Worm (Caenorhabditis elegans) whole organism, late embryonic: ENCODE measurements around the gene irld-48.

Experiments used
- C08G9.2 ChIP-seq: sonication (generic microtip); optimal IDR thresholded peaks from 2 replicates; lab custom pipeline; 2016; ENCODE audit warnings: mild to moderate bottlenecking, missing genetic modification characterization, moderate library complexity, missing compliant biosample characterization
- C38D4.7 ChIP-seq: fragments of 200-800 bp; sonication (Bioruptor generic); optimal IDR thresholded peaks from 2 replicates; lab custom pipeline; 2018; ENCODE audit warnings: mild to moderate bottlenecking, missing genetic modification characterization, moderate library complexity, missing compliant biosample characterization
- F13H6.1 ChIP-seq: sonication (generic microtip); optimal IDR thresholded peaks from 2 replicates; lab custom pipeline; 2016; ENCODE audit warnings: missing genetic modification characterization, missing compliant biosample characterization
- K02D7.2 ChIP-seq: sonication (generic microtip); optimal IDR thresholded peaks from 2 replicates; lab custom pipeline; 2017; ENCODE audit warnings: mild to moderate bottlenecking, missing genetic modification characterization, missing compliant biosample characterization
- T23F11.4 ChIP-seq: fragments of 200-800 bp; sonication (Bioruptor generic); optimal IDR thresholded peaks from 2 replicates; lab custom pipeline; 2018; ENCODE audit warnings: mild to moderate bottlenecking, missing genetic modification characterization, missing compliant biosample characterization
- ahr-1 ChIP-seq: sonication (generic microtip); optimal IDR thresholded peaks from 2 replicates; lab custom pipeline; 2016; ENCODE audit warnings: missing genetic modification characterization, missing compliant biosample characterization
- ama-1 ChIP-seq: fragments of 150-350 bp; optimal IDR thresholded peaks from 2 replicates; lab custom pipeline; 2014
- ceh-18 ChIP-seq: sonication (generic microtip); optimal IDR thresholded peaks from 2 replicates; lab custom pipeline; 2016; ENCODE audit warnings: missing genetic modification characterization, missing compliant biosample characterization
- ceh-19 ChIP-seq: fragments of 200-800 bp; sonication (Bioruptor generic); optimal IDR thresholded peaks from 2 replicates; lab custom pipeline; 2018; ENCODE audit warnings: mild to moderate bottlenecking, missing genetic modification characterization, missing compliant biosample characterization
- ceh-2 ChIP-seq: sonication (generic microtip); optimal IDR thresholded peaks from 2 replicates; lab custom pipeline; 2016; ENCODE audit warnings: missing genotype, missing genetic modification characterization, missing compliant biosample characterization
- ceh-24 ChIP-seq: sonication (generic microtip); optimal IDR thresholded peaks from 2 replicates; lab custom pipeline; 2016; ENCODE audit warnings: mild to moderate bottlenecking, missing genetic modification characterization, missing compliant biosample characterization
- ceh-30 ChIP-seq: fragments of 150-350 bp; optimal IDR thresholded peaks from 2 replicates; lab custom pipeline; 2014; ENCODE audit warnings: missing biosample characterization, missing genetic modification characterization
- ceh-31 ChIP-seq: sonication (generic microtip); optimal IDR thresholded peaks from 2 replicates; lab custom pipeline; 2016; ENCODE audit warnings: missing genetic modification characterization, missing compliant biosample characterization
- ceh-45 ChIP-seq: fragments of 200-800 bp; sonication (Bioruptor generic); IDR thresholded peaks from 2 replicates; pipeline ENCODE4 v1.3.6; 2022; ENCODE audit warnings: missing genetic modification reagents, missing genetic modification characterization, missing compliant biosample characterization
- ceh-48 ChIP-seq: sonication (generic microtip); optimal IDR thresholded peaks from 2 replicates; lab custom pipeline; 2016; ENCODE audit warnings: missing genetic modification characterization, inconsistent platforms, missing compliant biosample characterization
- ceh-6 ChIP-seq: fragments of 200-800 bp; sonication (Bioruptor generic); optimal IDR thresholded peaks from 2 replicates; lab custom pipeline; 2018; ENCODE audit warnings: mild to moderate bottlenecking, missing genetic modification characterization, missing compliant biosample characterization
- che-1 ChIP-seq: sonication (generic microtip); optimal IDR thresholded peaks from 2 replicates; lab custom pipeline; 2016; ENCODE audit warnings: mild to moderate bottlenecking, missing genetic modification characterization, missing compliant biosample characterization
- elt-2 ChIP-seq: sonication (generic microtip); optimal IDR thresholded peaks from 2 replicates; lab custom pipeline; 2016; ENCODE audit warnings: missing genetic modification reagents, missing genetic modification characterization, missing compliant biosample characterization
- ets-4 ChIP-seq: sonication (generic microtip); optimal IDR thresholded peaks from 2 replicates; lab custom pipeline; 2016; ENCODE audit warnings: missing genetic modification characterization, missing compliant biosample characterization
- fkh-10 ChIP-seq: fragments of 150-350 bp; optimal IDR thresholded peaks from 2 replicates; lab custom pipeline; 2014; ENCODE audit warnings: missing biosample characterization, missing genetic modification reagents, missing genetic modification characterization
- gmeb-2 ChIP-seq: sonication (generic microtip); optimal IDR thresholded peaks from 2 replicates; lab custom pipeline; 2016; ENCODE audit warnings: missing genetic modification characterization, inconsistent platforms, missing compliant biosample characterization
- hlh-13 ChIP-seq: fragments of 200-800 bp; sonication (Bioruptor generic); optimal IDR thresholded peaks from 2 replicates; lab custom pipeline; 2018; ENCODE audit warnings: mild to moderate bottlenecking, missing genetic modification characterization, missing compliant biosample characterization
- hlh-30 ChIP-seq: sonication (generic microtip); optimal IDR thresholded peaks from 2 replicates; lab custom pipeline; 2017; ENCODE audit warnings: antibody characterized with exemption, missing genetic modification characterization, missing compliant biosample characterization; ENCODE audit not compliant: insufficient read depth
- hlh-6 ChIP-seq: sonication (generic microtip); optimal IDR thresholded peaks from 2 replicates; lab custom pipeline; 2016; ENCODE audit warnings: missing genotype, missing genetic modification characterization, missing compliant biosample characterization
- lin-11 ChIP-seq: fragments of 200-800 bp; sonication (Bioruptor generic); optimal IDR thresholded peaks from 2 replicates; lab custom pipeline; 2018; ENCODE audit warnings: mild to moderate bottlenecking, missing genetic modification characterization, missing compliant biosample characterization
- nhr-11 ChIP-seq: fragments of 150-350 bp; optimal IDR thresholded peaks from 2 replicates; lab custom pipeline; 2014; ENCODE audit warnings: missing biosample characterization, missing genetic modification characterization
- nhr-232 ChIP-seq: sonication (generic microtip); optimal IDR thresholded peaks from 2 replicates; lab custom pipeline; 2016; ENCODE audit warnings: missing genetic modification characterization, missing compliant biosample characterization
- pag-3 ChIP-seq: sonication (generic microtip); optimal IDR thresholded peaks from 2 replicates; lab custom pipeline; 2016; ENCODE audit warnings: missing compliant biosample characterization, missing genetic modification characterization, borderline replicate concordance
- pat-9 ChIP-seq: fragments of 200-800 bp; sonication (Bioruptor generic); optimal IDR thresholded peaks from 2 replicates; lab custom pipeline; 2018; ENCODE audit warnings: mild to moderate bottlenecking, missing genetic modification characterization, moderate library complexity, missing compliant biosample characterization
- rnt-1 ChIP-seq: sonication (generic microtip); optimal IDR thresholded peaks from 2 replicates; lab custom pipeline; 2016; ENCODE audit warnings: missing genetic modification characterization, missing compliant biosample characterization
- sox-2 ChIP-seq: fragments of 200-800 bp; sonication (Bioruptor generic); IDR thresholded peaks from 2 replicates; pipeline ENCODE4 v1.3.6; 2022; ENCODE audit warnings: missing genetic modification reagents, missing genetic modification characterization, missing compliant biosample characterization
- ttx-3 ChIP-seq: sonication (generic microtip); optimal IDR thresholded peaks from 2 replicates; lab custom pipeline; 2016; ENCODE audit warnings: missing genetic modification reagents, missing genetic modification characterization, missing compliant biosample characterization
- unc-42 ChIP-seq: sonication (generic microtip); optimal IDR thresholded peaks from 2 replicates; lab custom pipeline; 2016; ENCODE audit warnings: missing genotype, missing genetic modification characterization, missing compliant biosample characterization
- unc-86 ChIP-seq: sonication (generic microtip); optimal IDR thresholded peaks from 2 replicates; lab custom pipeline; 2016; ENCODE audit warnings: missing genetic modification characterization, missing compliant biosample characterization
- ztf-16 ChIP-seq: sonication (generic microtip); optimal IDR thresholded peaks from 2 replicates; lab custom pipeline; 2017; ENCODE audit warnings: missing genetic modification characterization, missing compliant biosample characterization

irld-48 gene

DNA sequence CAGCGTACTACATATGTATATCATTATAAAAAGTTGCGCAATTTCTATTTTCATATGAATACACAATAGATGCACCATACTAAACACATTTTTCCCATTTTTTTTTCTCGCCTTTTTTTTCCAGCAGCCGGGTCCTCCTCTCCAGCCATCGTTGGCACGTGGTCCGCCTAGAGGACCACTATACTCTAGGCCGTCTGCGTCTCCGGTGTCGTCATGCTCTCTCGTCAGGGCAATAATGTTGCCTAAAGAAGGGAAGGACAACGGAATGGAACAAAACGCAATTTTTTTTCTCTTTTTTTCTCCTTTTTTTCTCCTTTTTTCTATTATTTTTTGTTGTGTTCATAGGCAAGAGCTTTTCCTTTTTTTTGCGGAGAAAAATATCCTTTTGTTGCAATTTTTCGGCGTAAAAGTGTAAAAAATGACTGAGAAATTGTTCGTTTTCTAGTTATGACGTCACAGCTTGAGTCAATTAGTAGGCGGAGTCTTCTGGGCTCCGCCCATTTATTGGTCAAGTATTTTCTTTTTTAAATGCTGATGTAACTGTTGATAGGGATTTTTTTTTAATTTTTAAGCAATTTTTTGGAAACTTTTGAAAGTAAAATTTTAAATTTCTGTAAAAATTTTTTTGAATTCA is 6.8 kb downstream of the irld-48 start:
- peak; percentile 64 for TF ChIP-seq unc-42 (tag; lab: Kevin White, UChicago)
- TF ChIP-seq F13H6.1, result no peak
- no peak for TF ChIP-seq ceh-19 (GFP tag; lab: Kevin White, UChicago)
- TF ChIP-seq hlh-13, result no peak
- TF ChIP-seq ceh-24 (tag; lab: Kevin White, UChicago), result no peak
- TF ChIP-seq hlh-30 (tag; lab: Kevin White, UChicago), result peak; percentile 69

- TF ChIP-seq unc-42 (tag; lab: Kevin White, UChicago) (no peak), ets-4 (no peak), T23F11.4 (no peak), C38D4.7 (no peak), fkh-10 (no peak), ceh-2 (tag; lab: Kevin White, UChicago) (no peak), nhr-232 (tag; lab: Kevin White, UChicago) (no peak), ttx-3 (tag; lab: Kevin White, UChicago) (no peak), unc-86 (tag; lab: Kevin White, UChicago) (no peak), ahr-1 (tag; lab: Kevin White, UChicago) (no peak), ceh-31 (tag; lab: Kevin White, UChicago) (no peak), nhr-11 (tag; lab: Kevin White, UChicago) (no peak), che-1 (tag; lab: Kevin White, UChicago) (no peak), K02D7.2 (tag; lab: Kevin White, UChicago) (no peak), ceh-18 (tag; lab: Kevin White, UChicago) (no peak), pag-3 (tag; lab: Kevin White, UChicago) (no peak)
Measured at ce11 chrII:2963619-2964018, 7.8 kb downstream of the irld-48 start.

DNA sequence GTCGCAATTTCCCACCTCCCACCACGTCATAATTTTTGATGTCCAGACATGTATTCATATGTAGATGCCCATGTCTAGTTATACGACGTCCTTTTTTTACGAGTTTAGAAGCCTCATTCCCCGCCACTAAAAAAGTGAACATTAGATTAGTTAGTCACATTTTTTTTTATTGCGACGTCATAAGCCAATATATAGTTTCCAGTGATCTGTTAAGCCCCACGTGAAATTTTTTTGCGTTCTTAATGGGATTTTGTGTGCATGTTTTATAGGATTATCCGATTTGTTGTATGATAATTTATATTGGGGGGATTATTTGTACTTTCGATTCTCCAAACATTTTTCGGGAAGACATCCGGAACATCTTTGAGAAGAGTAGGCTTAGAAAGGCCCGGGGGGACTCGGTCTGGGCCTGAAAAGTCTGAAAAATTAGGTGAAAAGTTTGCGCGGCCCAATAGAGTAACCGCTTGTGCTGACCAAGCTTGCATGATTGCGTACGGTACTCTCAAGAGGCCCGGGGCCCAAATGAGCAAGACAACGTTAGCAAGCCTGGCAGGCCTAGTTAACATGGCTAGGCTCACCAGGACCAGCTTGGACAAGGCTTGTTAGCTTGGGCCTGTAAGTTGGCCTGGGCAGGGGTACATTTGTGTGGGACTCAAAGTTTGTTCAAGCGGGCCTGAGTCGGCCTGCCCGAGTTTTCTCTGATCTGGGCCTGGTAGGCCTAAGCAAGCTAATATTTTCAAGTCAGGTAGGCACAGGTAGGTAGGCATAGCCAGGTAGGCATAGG is 9.5 kb downstream of the irld-48 start:
- TF ChIP-seq fkh-10 (no peak), nhr-11 (tag; lab: Kevin White, UChicago) (no peak), T23F11.4 (no peak), ceh-30 (tag; lab: Kevin White, UChicago) (no peak), K02D7.2 (tag; lab: Kevin White, UChicago) (no peak), nhr-232 (tag; lab: Kevin White, UChicago) (no peak), ceh-6 (GFP tag; lab: Kevin White, UChicago) (no peak), sox-2 (GFP tag; lab: Robert Waterston, UW) (no peak), elt-2 (no peak), C08G9.2 (tag; lab: Kevin White, UChicago) (no peak), lin-11 (no peak), ceh-45 (GFP tag; lab: Robert Waterston, UW) (no peak), ztf-16 (tag; lab: Kevin White, UChicago) (no peak), ceh-48 (tag; lab: Kevin White, UChicago) (no peak), hlh-30 (tag; lab: Kevin White, UChicago) (no peak), ama-1 (lab: Kevin White, UChicago) (no peak), ceh-24 (tag; lab: Kevin White, UChicago) (no peak), rnt-1 (tag; lab: Kevin White, UChicago) (no peak), gmeb-2 (tag; lab: Kevin White, UChicago) (no peak)

ce11 chrII:2966350-2966749 is 10.5 kb downstream of the irld-48 start:
- TF ChIP-seq pat-9 (tag; lab: Kevin White, UChicago) (no peak), hlh-6 (tag; lab: Kevin White, UChicago) (no peak), unc-42 (tag; lab: Kevin White, UChicago) (peak; percentile 1)
